Worm (Caenorhabditis elegans): ENCODE measurements around the gene crn-5.
A peak's percentile ranks its signal among the peaks of the same experiment; 100 is the strongest.

Gene crn-5

DNA sequence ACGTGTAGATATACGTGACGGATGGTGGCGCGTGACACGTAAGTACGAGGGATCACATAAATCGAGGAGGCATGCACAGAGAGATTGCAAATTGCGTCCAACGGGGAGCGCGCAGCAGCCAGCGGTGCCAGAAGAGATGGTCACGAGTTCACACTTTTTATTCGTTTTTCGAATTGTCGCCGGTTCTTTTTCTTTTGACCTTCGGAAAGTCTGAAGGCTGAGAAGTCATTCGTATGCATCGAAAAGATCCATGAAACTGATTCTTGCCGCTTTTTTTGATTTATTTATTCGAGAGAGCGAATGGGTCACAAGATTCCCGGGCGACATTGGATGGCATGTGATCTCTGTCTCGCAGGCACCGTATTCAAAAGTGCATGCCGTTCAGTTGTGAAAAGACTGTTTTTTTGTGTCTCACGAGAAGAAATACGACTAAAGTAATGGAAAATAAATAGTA lies 33.6 kb upstream of the crn-5 start:
- TF ChIP-seq cog-1 (tag; optimal IDR thresholded peaks at IDR 0.05) (no peak), ztf-23 (GFP tag; IDR thresholded peaks at IDR 0.05) (0 out of 2 replicates have a peak, but pooled peaks have one; percentile 20), flt-1 (GFP tag; IDR thresholded peaks at IDR 0.05) (0 out of 2 replicates have a peak, but pooled peaks have one; percentile 41), T22C8.4 (GFP tag; IDR thresholded peaks at IDR 0.05) (no peak)

DNA sequence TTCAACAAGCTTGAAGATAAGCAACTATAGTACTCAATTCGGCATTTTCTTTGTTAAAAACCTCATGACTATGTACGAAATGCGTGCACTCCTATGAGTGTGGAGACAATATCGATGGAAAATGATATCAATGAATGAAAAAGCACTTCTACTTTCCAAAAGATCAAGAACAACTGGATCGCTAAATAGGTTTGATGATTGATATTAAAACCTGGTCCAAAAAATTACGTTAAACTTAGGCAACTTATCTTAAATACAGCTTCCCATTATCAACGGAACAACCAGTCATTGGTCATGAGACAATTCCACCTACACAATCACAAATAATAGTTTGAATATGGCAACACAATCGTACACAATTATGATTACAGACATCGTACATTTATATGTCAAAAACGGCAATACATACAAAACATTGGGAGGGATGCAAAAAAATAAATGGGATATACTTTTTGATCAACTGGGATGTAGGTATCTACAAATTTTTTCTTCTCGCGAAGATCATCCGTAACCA lies 32.8 kb upstream of the crn-5 start:
- no peak for TF ChIP-seq ztf-23 (GFP tag; IDR thresholded peaks at IDR 0.05)
- TF ChIP-seq flt-1 (GFP tag; IDR thresholded peaks at IDR 0.05): no peak
- no peak for TF ChIP-seq ref-1 (GFP tag; conservative IDR thresholded peaks at IDR 0.05)
- no peak for TF ChIP-seq tab-1 (GFP tag; IDR thresholded peaks at IDR 0.05)
- no peak for TF ChIP-seq T22C8.4 (GFP tag; IDR thresholded peaks at IDR 0.05)
- no peak for TF ChIP-seq cog-1 (tag; optimal IDR thresholded peaks at IDR 0.05)
- TF ChIP-seq ztf-29 (GFP tag; IDR thresholded peaks at IDR 0.05): no peak
- no peak for TF ChIP-seq med-1 (GFP tag; optimal IDR thresholded peaks at IDR 0.05; ENCODE audit: insufficient read depth)
- TF ChIP-seq klf-2 (GFP tag; conservative IDR thresholded peaks at IDR 0.05): no peak

DNA sequence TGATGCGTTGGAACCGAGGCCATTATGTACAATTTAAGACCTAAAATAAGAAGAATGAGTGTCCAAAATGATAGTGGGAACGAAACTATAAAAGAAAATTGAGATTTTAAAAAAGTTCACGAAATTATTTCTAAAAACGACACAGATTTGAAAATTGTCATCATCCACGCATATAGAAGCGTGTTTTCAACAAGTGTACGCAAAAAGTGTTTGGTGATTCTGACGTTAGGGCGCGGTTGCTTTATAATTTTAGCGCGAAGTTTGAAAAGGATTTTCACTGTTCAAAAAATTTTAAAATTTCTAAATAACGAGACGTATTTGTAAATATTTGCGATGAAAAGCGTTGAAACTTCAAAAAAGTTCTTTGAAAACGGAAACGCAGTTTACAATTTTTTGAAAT lies 29.2 kb upstream of the crn-5 start, which contains the start of gene cdc-48.1:
cdc-48.1 (minus strand) TSS at position 40 of the 400 bp plus-strand sequence.
- peak; percentile 80 for TF ChIP-seq tab-1 (GFP tag; IDR thresholded peaks at IDR 0.05)
- no peak for TF ChIP-seq ref-1 (GFP tag; conservative IDR thresholded peaks at IDR 0.05)
- peak; percentile 94 for TF ChIP-seq ztf-23 (GFP tag; IDR thresholded peaks at IDR 0.05)
- TF ChIP-seq klf-2 (GFP tag; conservative IDR thresholded peaks at IDR 0.05): peak; percentile 76
- peak; percentile 60; the same call in 1 of the 2 replicates for TF ChIP-seq ztf-29 (GFP tag; IDR thresholded peaks at IDR 0.05)
- TF ChIP-seq flt-1 (GFP tag; IDR thresholded peaks at IDR 0.05): peak; percentile 94
- peak; percentile 25 for TF ChIP-seq med-1 (GFP tag; optimal IDR thresholded peaks at IDR 0.05; ENCODE audit: insufficient read depth)
- TF ChIP-seq T22C8.4 (GFP tag; IDR thresholded peaks at IDR 0.05): peak; percentile 76
- peak; percentile 99 for TF ChIP-seq cog-1 (tag; optimal IDR thresholded peaks at IDR 0.05)

- TF ChIP-seq ref-1 (GFP tag; conservative IDR thresholded peaks at IDR 0.05): no peak
- no peak for TF ChIP-seq med-1 (GFP tag; optimal IDR thresholded peaks at IDR 0.05; ENCODE audit: insufficient read depth)
- TF ChIP-seq tab-1 (GFP tag; IDR thresholded peaks at IDR 0.05): no peak
- TF ChIP-seq flt-1 (GFP tag; IDR thresholded peaks at IDR 0.05): no peak
- no peak for TF ChIP-seq ztf-29 (GFP tag; IDR thresholded peaks at IDR 0.05)
- no peak for TF ChIP-seq T22C8.4 (GFP tag; IDR thresholded peaks at IDR 0.05)
- TF ChIP-seq klf-2 (GFP tag; conservative IDR thresholded peaks at IDR 0.05): no peak
- no peak for TF ChIP-seq cog-1 (tag; optimal IDR thresholded peaks at IDR 0.05)
- no peak for TF ChIP-seq ztf-23 (GFP tag; IDR thresholded peaks at IDR 0.05)
Measured at ce11 chrII:10564578-10564977, 28.0 kb upstream of the crn-5 start, which contains the start of the genes C06A1.6 and C06A1.7. TSS of gene C06A1.6 (minus strand) at chrII:10564678. TSS of gene C06A1.7 (plus strand) at chrII:10564891.

ce11 chrII:10566458-10566857 lies 26.1 kb upstream of the crn-5 start:
- TF ChIP-seq ztf-29 (GFP tag; IDR thresholded peaks at IDR 0.05) (no peak), flt-1 (GFP tag; IDR thresholded peaks at IDR 0.05) (no peak), ref-1 (GFP tag; conservative IDR thresholded peaks at IDR 0.05) (no peak), T22C8.4 (GFP tag; IDR thresholded peaks at IDR 0.05) (no peak), klf-2 (GFP tag; conservative IDR thresholded peaks at IDR 0.05) (no peak), tab-1 (GFP tag; IDR thresholded peaks at IDR 0.05) (no peak)

ce11 chrII:10569498-10569897 lies 23.1 kb upstream of the crn-5 start:
- TF ChIP-seq T22C8.4 (GFP tag; IDR thresholded peaks at IDR 0.05) (no peak), ref-1 (GFP tag; conservative IDR thresholded peaks at IDR 0.05) (no peak), tab-1 (GFP tag; IDR thresholded peaks at IDR 0.05) (no peak), flt-1 (GFP tag; IDR thresholded peaks at IDR 0.05) (no peak), cog-1 (tag; optimal IDR thresholded peaks at IDR 0.05) (no peak), ztf-29 (GFP tag; IDR thresholded peaks at IDR 0.05) (no peak), med-1 (GFP tag; optimal IDR thresholded peaks at IDR 0.05; ENCODE audit: insufficient read depth) (no peak), ztf-23 (GFP tag; IDR thresholded peaks at IDR 0.05) (no peak), klf-2 (GFP tag; conservative IDR thresholded peaks at IDR 0.05) (no peak)

DNA sequence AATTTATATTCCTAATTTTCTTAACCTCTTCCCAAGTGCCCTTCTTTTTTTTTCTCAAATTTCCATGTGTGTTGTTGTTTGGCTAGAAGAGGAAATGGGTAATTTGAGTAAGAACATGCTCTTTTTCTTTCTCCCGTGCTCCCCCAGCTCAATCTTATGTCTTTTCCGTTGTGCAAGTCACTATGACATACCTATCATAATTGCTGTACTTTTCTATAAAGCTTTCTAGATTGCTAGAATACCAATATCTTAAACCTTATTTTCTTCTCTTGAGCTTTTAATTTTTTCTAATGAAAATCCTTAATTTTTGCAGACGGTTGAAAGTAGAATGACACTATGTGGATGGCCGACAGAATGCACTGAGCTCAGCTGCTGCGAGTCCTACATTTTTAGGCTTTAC lies 22.2 kb upstream of the crn-5 start, which contains the start of gene txt-13:
txt-13 (plus strand) TSS at position 301 of the 400 bp plus-strand sequence.
- TF ChIP-seq T22C8.4 (GFP tag; IDR thresholded peaks at IDR 0.05) (no peak), tab-1 (GFP tag; IDR thresholded peaks at IDR 0.05) (no peak), klf-2 (GFP tag; conservative IDR thresholded peaks at IDR 0.05) (no peak), med-1 (GFP tag; optimal IDR thresholded peaks at IDR 0.05; ENCODE audit: insufficient read depth) (no peak), cog-1 (tag; optimal IDR thresholded peaks at IDR 0.05) (no peak), ztf-23 (GFP tag; IDR thresholded peaks at IDR 0.05) (no peak), flt-1 (GFP tag; IDR thresholded peaks at IDR 0.05) (no peak), ztf-29 (GFP tag; IDR thresholded peaks at IDR 0.05) (no peak), ref-1 (GFP tag; conservative IDR thresholded peaks at IDR 0.05) (no peak)

ce11 chrII:10571967-10572366 lies 20.6 kb upstream of the crn-5 start, which contains the start of gene C06A1.3:
TSS of gene C06A1.3 (plus strand) at chrII:10572267.
- TF ChIP-seq ztf-29 (GFP tag; IDR thresholded peaks at IDR 0.05): no peak
- no peak for TF ChIP-seq T22C8.4 (GFP tag; IDR thresholded peaks at IDR 0.05)
- no peak for TF ChIP-seq med-1 (GFP tag; optimal IDR thresholded peaks at IDR 0.05; ENCODE audit: insufficient read depth)
- no peak for TF ChIP-seq klf-2 (GFP tag; conservative IDR thresholded peaks at IDR 0.05)
- no peak for TF ChIP-seq ztf-23 (GFP tag; IDR thresholded peaks at IDR 0.05)
- no peak for TF ChIP-seq ref-1 (GFP tag; conservative IDR thresholded peaks at IDR 0.05)
- TF ChIP-seq flt-1 (GFP tag; IDR thresholded peaks at IDR 0.05): no peak
- TF ChIP-seq tab-1 (GFP tag; IDR thresholded peaks at IDR 0.05): no peak
- no peak for TF ChIP-seq cog-1 (tag; optimal IDR thresholded peaks at IDR 0.05)

DNA sequence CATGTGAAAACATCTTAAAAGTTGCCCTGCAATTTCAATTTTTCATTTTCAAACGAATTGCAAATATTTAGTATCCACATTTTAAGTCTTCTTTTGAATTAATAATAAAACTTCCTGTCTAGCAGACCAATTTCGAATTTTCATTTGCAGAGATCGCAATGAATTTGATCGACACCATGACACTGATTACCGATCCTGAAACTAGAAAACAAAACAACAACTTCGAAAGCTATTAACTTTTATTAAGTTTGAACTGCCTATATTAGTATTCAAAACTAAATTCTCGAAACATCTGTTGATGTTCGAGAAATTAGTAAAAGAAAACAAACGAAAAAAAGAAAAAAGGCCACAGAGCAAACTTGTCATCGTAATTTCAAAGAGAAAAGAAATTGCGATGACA lies 18.4 kb upstream of the crn-5 start:
- no peak for TF ChIP-seq tab-1 (GFP tag; IDR thresholded peaks at IDR 0.05)
- no peak for TF ChIP-seq ztf-29 (GFP tag; IDR thresholded peaks at IDR 0.05)
- TF ChIP-seq med-1 (GFP tag; optimal IDR thresholded peaks at IDR 0.05; ENCODE audit: insufficient read depth): no peak
- TF ChIP-seq cog-1 (tag; optimal IDR thresholded peaks at IDR 0.05): no peak
- no peak for TF ChIP-seq T22C8.4 (GFP tag; IDR thresholded peaks at IDR 0.05)
- TF ChIP-seq flt-1 (GFP tag; IDR thresholded peaks at IDR 0.05): no peak
- TF ChIP-seq ref-1 (GFP tag; conservative IDR thresholded peaks at IDR 0.05): no peak
- TF ChIP-seq ztf-23 (GFP tag; IDR thresholded peaks at IDR 0.05): no peak
- TF ChIP-seq klf-2 (GFP tag; conservative IDR thresholded peaks at IDR 0.05): no peak

All from whole organism, midembryonic.